Fruit fly (Drosophila melanogaster): ENCODE data around the gene ear.

Gene ear

DNA sequence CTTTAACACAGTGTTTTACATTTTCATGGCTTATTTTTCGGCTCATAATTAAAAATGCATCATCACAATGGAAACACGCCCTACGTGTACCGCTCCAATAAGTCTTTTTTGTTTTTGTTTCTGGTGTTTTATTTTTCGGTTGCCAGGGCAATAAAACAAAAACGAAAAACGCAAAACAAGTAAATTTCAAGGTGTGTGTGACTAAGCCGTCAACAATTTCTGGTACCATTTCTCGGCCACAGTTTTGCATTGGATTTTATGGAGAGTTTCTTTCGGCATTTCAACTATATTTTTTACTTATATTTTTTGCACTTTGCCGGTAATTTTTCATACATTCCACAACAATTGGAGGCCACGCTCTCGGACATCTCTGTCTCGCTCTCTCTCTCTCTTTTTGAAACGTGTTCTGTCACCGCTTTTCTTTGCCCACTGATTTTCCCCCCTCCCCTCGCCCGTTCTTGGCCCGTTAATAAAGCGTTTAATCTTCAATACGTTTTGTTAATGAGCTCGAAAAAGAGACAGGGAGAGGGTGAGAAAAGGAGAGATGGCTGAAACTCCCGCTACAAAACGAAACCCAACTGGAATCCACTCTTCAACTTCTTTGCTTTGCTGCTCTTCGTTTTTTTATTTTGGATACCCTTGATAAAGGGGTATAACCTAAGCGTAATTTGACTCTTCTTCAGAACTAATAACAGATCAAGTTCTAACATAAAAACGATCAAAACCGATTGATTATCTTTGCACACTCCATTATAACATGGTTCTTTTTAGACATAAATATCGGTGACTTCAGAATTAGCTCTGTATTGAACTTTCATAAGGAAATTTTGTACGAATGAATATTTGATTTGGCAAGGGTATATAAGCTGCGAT lies 27.3 kb upstream of the ear start:
- TF ChIP-seq vri (GFP tag; optimal IDR thresholded peaks at IDR 0.05) (peak; percentile 48), Blimp-1 (GFP tag; optimal IDR thresholded peaks at IDR 0.05) (peak; percentile 67), Met (GFP tag; optimal IDR thresholded peaks at IDR 0.05) (peak; percentile 68), Lpt (GFP tag; optimal IDR thresholded peaks at IDR 0.05) (no peak), Eip78C (GFP tag) (peak; percentile 79), CG6163 (GFP tag; IDR thresholded peaks at IDR 0.05) (peak; percentile 22; the same call in 1 of the 3 replicates), esn (GFP tag; optimal IDR thresholded peaks at IDR 0.05) (peak; percentile 66), CG8632 (GFP tag; optimal IDR thresholded peaks at IDR 0.05) (peak; percentile 6), CG9139 (GFP tag; optimal IDR thresholded peaks at IDR 0.05) (peak; percentile 1), Eip93F (GFP tag; optimal IDR thresholded peaks at IDR 0.05) (peak; percentile 18), topi (GFP tag; optimal IDR thresholded peaks at IDR 0.05) (peak; percentile 38), CG6276 (GFP tag; optimal IDR thresholded peaks at IDR 0.05) (no peak), cyc (GFP tag; optimal IDR thresholded peaks at IDR 0.05) (peak; percentile 51), pdm3 (GFP tag; optimal IDR thresholded peaks at IDR 0.05) (no peak), fd85E (GFP tag; optimal IDR thresholded peaks at IDR 0.05) (peak; percentile 8), Ets21C (GFP tag; optimal IDR thresholded peaks at IDR 0.05) (peak; percentile 32), salr (GFP tag; optimal IDR thresholded peaks at IDR 0.05) (no peak), Smox (GFP tag; optimal IDR thresholded peaks at IDR 0.05) (no peak), CG10631 (GFP tag; optimal IDR thresholded peaks at IDR 0.05) (no peak), CG6792 (GFP tag; optimal IDR thresholded peaks at IDR 0.05) (peak; percentile 33), CG7368 (GFP tag; optimal IDR thresholded peaks at IDR 0.05) (no peak), ss (GFP tag; optimal IDR thresholded peaks at IDR 0.05) (peak in 1 of 2 experiments; percentile 47), Sox102F (GFP tag; optimal IDR thresholded peaks at IDR 0.05) (peak; percentile 52), CG11902 (GFP tag; optimal IDR thresholded peaks at IDR 0.05) (peak; percentile 23), lz (GFP tag; optimal IDR thresholded peaks at IDR 0.05) (peak; percentile 60), CG34406 (GFP tag; optimal IDR thresholded peaks at IDR 0.05) (peak; percentile 33), CG6808 (GFP tag; optimal IDR thresholded peaks at IDR 0.05) (peak; percentile 44)

DNA sequence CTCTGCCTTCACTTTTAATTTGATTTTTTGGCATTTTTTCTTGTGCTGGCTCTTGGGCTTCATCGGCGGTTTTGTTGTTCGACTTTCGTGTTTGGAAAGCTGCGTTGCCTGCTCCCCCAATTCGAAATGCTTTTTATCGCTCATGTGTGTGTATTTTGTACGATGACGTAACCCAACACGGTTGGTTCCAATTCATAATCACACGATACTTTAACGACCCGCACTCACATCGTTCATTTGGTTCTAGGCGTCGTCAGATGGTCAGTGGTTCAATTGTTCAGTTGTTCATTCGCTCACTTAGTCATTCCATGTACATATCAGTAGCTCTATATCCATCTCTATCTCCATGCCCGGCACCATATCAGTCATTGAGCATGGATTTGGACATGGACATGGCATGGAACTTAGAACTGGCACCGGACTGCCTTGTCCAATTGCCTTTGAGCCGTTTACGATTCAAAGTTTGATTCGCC lies 26.6 kb upstream of the ear start:
- no peak for TF ChIP-seq CG16779 (tag; optimal IDR thresholded peaks at IDR 0.05)
- TF ChIP-seq Sox102F (GFP tag; optimal IDR thresholded peaks at IDR 0.05): no peak
- no peak for TF ChIP-seq Sox14 (GFP tag; optimal IDR thresholded peaks at IDR 0.05)
- no peak for TF ChIP-seq Gug (GFP tag; IDR thresholded peaks at IDR 0.05)
- TF ChIP-seq CG10669 (GFP tag; optimal IDR thresholded peaks at IDR 0.05): no peak
- TF ChIP-seq CG9139 (GFP tag; optimal IDR thresholded peaks at IDR 0.05): no peak
- TF ChIP-seq Blimp-1 (GFP tag; optimal IDR thresholded peaks at IDR 0.05): peak; percentile 17
- no peak for TF ChIP-seq CG11902 (GFP tag; optimal IDR thresholded peaks at IDR 0.05)
- TF ChIP-seq CG6163 (GFP tag; IDR thresholded peaks at IDR 0.05): no peak
- TF ChIP-seq CG6792 (GFP tag; optimal IDR thresholded peaks at IDR 0.05): no peak
- no peak for TF ChIP-seq Eip93F (GFP tag; optimal IDR thresholded peaks at IDR 0.05)
- TF ChIP-seq CG6808 (GFP tag; optimal IDR thresholded peaks at IDR 0.05): no peak
- peak; percentile 42 for TF ChIP-seq vri (GFP tag; optimal IDR thresholded peaks at IDR 0.05)
- no peak for TF ChIP-seq CG8319 (GFP tag; optimal IDR thresholded peaks at IDR 0.05)
- TF ChIP-seq CG7368 (GFP tag; optimal IDR thresholded peaks at IDR 0.05): no peak
- no peak for TF ChIP-seq CG8632 (GFP tag; optimal IDR thresholded peaks at IDR 0.05)
- TF ChIP-seq Ets21C (GFP tag; optimal IDR thresholded peaks at IDR 0.05): no peak

DNA sequence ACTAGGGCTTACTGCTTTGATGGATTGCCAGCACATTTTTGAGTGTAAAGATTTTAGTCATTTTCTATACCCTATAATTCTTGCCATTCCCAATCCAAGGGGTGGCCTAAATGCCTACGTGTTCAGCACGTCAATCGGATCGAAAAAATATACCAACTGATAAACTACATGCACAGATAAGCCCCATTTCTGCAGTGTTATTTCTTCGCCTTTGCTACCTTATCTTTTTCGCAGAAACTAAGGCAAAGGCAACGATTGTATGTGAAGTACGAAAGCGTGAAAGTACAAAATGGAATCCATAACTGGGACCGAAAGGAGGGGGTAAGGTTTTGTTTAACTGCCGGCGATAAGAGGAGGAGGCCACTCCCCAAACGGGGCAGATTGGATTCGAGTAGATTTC lies 22.7 kb upstream of the ear start:
- TF ChIP-seq eg (GFP tag; IDR thresholded peaks at IDR 0.05): no peak
- no peak for TF ChIP-seq Met (GFP tag; optimal IDR thresholded peaks at IDR 0.05)
- TF ChIP-seq lz (GFP tag; optimal IDR thresholded peaks at IDR 0.05): no peak
- no peak for TF ChIP-seq svp (GFP tag)
- peak; percentile 83 for TF ChIP-seq vri (GFP tag; optimal IDR thresholded peaks at IDR 0.05)
- no peak for TF ChIP-seq Eip78C (GFP tag)
